Fruit fly (Drosophila melanogaster) whole organism, embryonic: ENCODE results near the gene tra.
A peak's percentile ranks its signal among the peaks of the same experiment; 100 is the strongest.

ENCODE experiments used
- BEAF-32 ChIP-seq: fragments of 200-800 bp; sonication (Bioruptor generic); optimal IDR thresholded peaks from 3 replicates; lab custom pipeline; 2017; ENCODE audit warnings: missing biosample characterization, missing genetic modification characterization, mild to moderate bottlenecking, moderate library complexity, missing genetic modification reagents
- Blimp-1 ChIP-seq: fragments of 200-800 bp; sonication (Bioruptor generic); optimal IDR thresholded peaks from 3 replicates; lab custom pipeline; 2018; ENCODE audit warnings: missing biosample characterization, missing genetic modification characterization, mild to moderate bottlenecking, moderate library complexity, missing genetic modification reagents
- CG10267 ChIP-seq: fragments of 200-800 bp; sonication (Bioruptor generic); optimal IDR thresholded peaks from 2 replicates; lab custom pipeline; 2018; ENCODE audit warnings: missing biosample characterization, mild to moderate bottlenecking, missing genetic modification characterization, moderate library complexity
- CG10979 ChIP-seq: fragments of 200-800 bp; sonication (Bioruptor generic); optimal IDR thresholded peaks from 2 replicates; lab custom pipeline; 2018; ENCODE audit warnings: missing biosample characterization, mild to moderate bottlenecking, missing genetic modification characterization, moderate library complexity
- CG12942 ChIP-seq: fragments of 200-800 bp; sonication (Bioruptor generic); optimal IDR thresholded peaks from 3 replicates; lab custom pipeline; 2016; ENCODE audit warnings: missing biosample characterization, missing genetic modification characterization
- CG13296 ChIP-seq: fragments of 200-800 bp; sonication (Bioruptor generic); optimal IDR thresholded peaks from 3 replicates; lab custom pipeline; 2018; ENCODE audit warnings: missing biosample characterization, mild to moderate bottlenecking, missing genetic modification characterization
- CG14014 ChIP-seq: fragments of 200-800 bp; sonication (Bioruptor generic); IDR thresholded peaks from 2 replicates; pipeline ENCODE4 v1.3.6; 2022; ENCODE audit warnings: missing biosample characterization, missing genetic modification characterization
- CG14441 ChIP-seq: fragments of 200-800 bp; sonication (Bioruptor generic); IDR thresholded peaks from 2 replicates; pipeline ENCODE4 v1.3.6; 2022; ENCODE audit warnings: missing biosample characterization, missing genetic modification characterization
- CG14710 ChIP-seq: fragments of 200-800 bp; sonication (Bioruptor generic); optimal IDR thresholded peaks from 3 replicates; lab custom pipeline; 2019; ENCODE audit warnings: missing biosample characterization, mild to moderate bottlenecking, missing genetic modification characterization, moderate library complexity
- CG15073 ChIP-seq: fragments of 200-800 bp; sonication (Bioruptor generic); optimal IDR thresholded peaks from 2 replicates; lab custom pipeline; 2016; ENCODE audit warnings: missing biosample characterization, missing genetic modification characterization
- CG16813 ChIP-seq: fragments of 200-800 bp; sonication (Bioruptor generic); IDR thresholded peaks from 3 replicates; pipeline ENCODE4 v1.3.6; 2022; ENCODE audit warnings: missing biosample characterization, missing genetic modification characterization; ENCODE audit not compliant: partially characterized antibody
- CG17361 ChIP-seq: fragments of 200-800 bp; sonication (Bioruptor generic); IDR thresholded peaks from 3 replicates; pipeline ENCODE4 v1.3.6; 2022; ENCODE audit warnings: missing biosample characterization, missing genetic modification characterization
- CG17612 ChIP-seq: fragments of 200-800 bp; sonication (Bioruptor generic); IDR thresholded peaks from 2 replicates; pipeline ENCODE4 v1.3.6; 2022; ENCODE audit warnings: missing biosample characterization, missing genetic modification characterization
- CG17802 ChIP-seq: fragments of 200-800 bp; sonication (Bioruptor generic); optimal IDR thresholded peaks from 2 replicates; lab custom pipeline; 2018; ENCODE audit warnings: missing biosample characterization, mild to moderate bottlenecking, missing genetic modification characterization, moderate library complexity
- CG17912 ChIP-seq: fragments of 200-800 bp; sonication (Bioruptor generic); optimal IDR thresholded peaks from 2 replicates; lab custom pipeline; 2018; ENCODE audit warnings: missing biosample characterization, mild to moderate bottlenecking, missing genetic modification characterization
- CG18599 ChIP-seq: fragments of 200-800 bp; sonication (Bioruptor generic); optimal IDR thresholded peaks from 3 replicates; lab custom pipeline; 2017; ENCODE audit warnings: missing biosample characterization, missing genetic modification characterization, mild to moderate bottlenecking, moderate library complexity, missing genetic modification reagents
- CG2120 ChIP-seq: fragments of 200-800 bp; sonication (Bioruptor generic); optimal IDR thresholded peaks from 3 replicates; lab custom pipeline; 2016; ENCODE audit warnings: missing biosample characterization, missing genetic modification characterization
- CG3407 ChIP-seq: fragments of 200-800 bp; sonication (Bioruptor generic); optimal IDR thresholded peaks from 2 replicates; lab custom pipeline; 2018; ENCODE audit warnings: missing biosample characterization, mild to moderate bottlenecking, missing genetic modification characterization
- CG34224 ChIP-seq: fragments of 200-800 bp; sonication (Bioruptor generic); IDR thresholded peaks from 3 replicates; pipeline ENCODE4 v1.3.6; 2022; ENCODE audit warnings: missing biosample characterization, missing genetic modification characterization; ENCODE audit not compliant: partially characterized antibody
- CG42726 ChIP-seq: fragments of 200-800 bp; sonication (Bioruptor generic); IDR thresholded peaks from 2 replicates; pipeline ENCODE4 v1.3.6; 2022; ENCODE audit warnings: missing biosample characterization, missing genetic modification characterization; ENCODE audit not compliant: partially characterized antibody
- CG4360 ChIP-seq: fragments of 200-800 bp; sonication (Bioruptor generic); IDR thresholded peaks from 2 replicates; pipeline ENCODE4 v1.3.6; 2022; ENCODE audit warnings: missing biosample characterization, missing genetic modification characterization
- CG4854 ChIP-seq: fragments of 200-800 bp; sonication (Bioruptor generic); optimal IDR thresholded peaks from 2 replicates; lab custom pipeline; 2016; ENCODE audit warnings: missing biosample characterization, missing genetic modification characterization, inconsistent platforms
- CG9817 ChIP-seq: fragments of 200-800 bp; sonication (Bioruptor generic); optimal IDR thresholded peaks from 2 replicates; lab custom pipeline; 2018; ENCODE audit warnings: missing biosample characterization, mild to moderate bottlenecking, missing genetic modification characterization, moderate library complexity
- CHES-1-like ChIP-seq: fragments of 200-800 bp; sonication (Bioruptor generic); optimal IDR thresholded peaks from 2 replicates; lab custom pipeline; 2016; ENCODE audit warnings: missing biosample characterization, missing genetic modification characterization
- Dref ChIP-seq: fragments of 200-800 bp; sonication (Bioruptor generic); IDR thresholded peaks from 2 replicates; pipeline ENCODE4 v1.3.6; 2022; ENCODE audit warnings: missing biosample characterization, missing genetic modification characterization
- HHEX ChIP-seq: fragments of 200-800 bp; sonication (Bioruptor generic); optimal IDR thresholded peaks from 3 replicates; lab custom pipeline; 2017; ENCODE audit warnings: missing biosample characterization, mild to moderate bottlenecking, missing genetic modification characterization, missing genetic modification reagents
- Mes4 ChIP-seq: fragments of 200-800 bp; sonication (Bioruptor generic); optimal IDR thresholded peaks from 2 replicates; lab custom pipeline; 2016; ENCODE audit warnings: missing biosample characterization, missing genetic modification characterization
- Myb ChIP-seq: fragments of 200-800 bp; sonication (Bioruptor generic); optimal IDR thresholded peaks from 2 replicates; lab custom pipeline; 2016; ENCODE audit warnings: missing biosample characterization, missing genetic modification characterization
- Neu2 ChIP-seq: fragments of 200-800 bp; sonication (Bioruptor generic); optimal IDR thresholded peaks from 3 replicates; lab custom pipeline; 2016; ENCODE audit warnings: missing biosample characterization, missing genetic modification characterization, borderline replicate concordance
- Oaz ChIP-seq: fragments of 200-800 bp; sonication (Bioruptor generic); IDR thresholded peaks from 2 replicates; pipeline ENCODE4 v1.3.6; 2022; ENCODE audit warnings: missing biosample characterization, missing genetic modification characterization
- Scr ChIP-seq: fragments of 200-800 bp; sonication (Bioruptor generic); IDR thresholded peaks from 2 replicates; pipeline ENCODE4 v1.3.6; 2022; ENCODE audit warnings: missing biosample characterization, missing genetic modification characterization; ENCODE audit not compliant: partially characterized antibody
- Vsx1 ChIP-seq: fragments of 200-800 bp; sonication (Bioruptor generic); optimal IDR thresholded peaks from 2 replicates; lab custom pipeline; 2017; ENCODE audit warnings: missing biosample characterization, mild to moderate bottlenecking, missing genetic modification characterization, missing genetic modification reagents
- Xrp1 ChIP-seq: fragments of 200-800 bp; sonication (Bioruptor generic); IDR thresholded peaks from 2 replicates; pipeline ENCODE4 v1.3.6; 2022; ENCODE audit warnings: missing biosample characterization, missing genetic modification characterization
- amos ChIP-seq: fragments of 200-800 bp; sonication (Bioruptor generic); IDR thresholded peaks from 2 replicates; pipeline ENCODE4 v1.3.6; 2022; ENCODE audit warnings: missing biosample characterization, missing genetic modification characterization; ENCODE audit not compliant: partially characterized antibody
- croc ChIP-seq: fragments of 200-800 bp; sonication (Bioruptor generic); conservative IDR thresholded peaks from 3 replicates; pipeline ENCODE4 v1.3.6; 2022; ENCODE audit warnings: missing biosample characterization, missing genetic modification characterization
- disco-r ChIP-seq: fragments of 200-800 bp; sonication (Bioruptor generic); optimal IDR thresholded peaks from 2 replicates; lab custom pipeline; 2016; ENCODE audit warnings: missing biosample characterization, missing genetic modification characterization
- dysf ChIP-seq: fragments of 200-800 bp; sonication (Bioruptor generic); IDR thresholded peaks from 3 replicates; pipeline ENCODE4 v1.3.6; 2022; ENCODE audit warnings: missing biosample characterization, missing genetic modification characterization
- fd102C ChIP-seq: fragments of 200-800 bp; sonication (Bioruptor generic); optimal IDR thresholded peaks from 2 replicates; lab custom pipeline; 2018; ENCODE audit warnings: missing biosample characterization, mild to moderate bottlenecking, missing genetic modification characterization, moderate library complexity
- fu2 ChIP-seq: fragments of 200-800 bp; sonication (Bioruptor generic); optimal IDR thresholded peaks from 2 replicates; lab custom pipeline; 2016; ENCODE audit warnings: missing biosample characterization, missing genetic modification characterization
- gem ChIP-seq: fragments of 200-800 bp; sonication (Bioruptor generic); optimal IDR thresholded peaks from 2 replicates; lab custom pipeline; 2019; ENCODE audit warnings: missing biosample characterization, mild to moderate bottlenecking, missing genetic modification characterization, moderate library complexity
- insv ChIP-seq, 2 experiments: fragments of 200-800 bp; sonication (Bioruptor generic); optimal IDR thresholded peaks; 3 replicates each; lab custom pipeline; 2016 to 2018; ENCODE audit warnings: missing biosample characterization in 2 of 2, missing genetic modification characterization in 2 of 2
- jigr1 ChIP-seq: fragments of 200-800 bp; sonication (Bioruptor generic); IDR thresholded peaks from 3 replicates; pipeline ENCODE4 v1.3.6; 2022; ENCODE audit warnings: missing biosample characterization, missing genetic modification characterization
- lmd ChIP-seq: fragments of 200-800 bp; sonication (Bioruptor generic); IDR thresholded peaks from 2 replicates; pipeline ENCODE4 v1.3.6; 2022; ENCODE audit warnings: missing biosample characterization, missing genetic modification characterization
- nerfin-1 ChIP-seq: fragments of 200-800 bp; sonication (Bioruptor generic); optimal IDR thresholded peaks from 3 replicates; lab custom pipeline; 2019; ENCODE audit warnings: missing biosample characterization, mild to moderate bottlenecking, missing genetic modification characterization, moderate library complexity
- ranshi ChIP-seq: fragments of 200-800 bp; sonication (Bioruptor generic); IDR thresholded peaks from 2 replicates; pipeline ENCODE4 v1.3.6; 2022; ENCODE audit warnings: missing biosample characterization, missing genetic modification characterization
- ro ChIP-seq: fragments of 200-800 bp; sonication (Bioruptor generic); IDR thresholded peaks from 2 replicates; pipeline ENCODE4 v1.3.6; 2022; ENCODE audit warnings: missing biosample characterization, missing genetic modification characterization
- sens ChIP-seq: fragments of 200-800 bp; sonication (Bioruptor generic); peaks from one replicate; lab custom pipeline; 2016; ENCODE audit warnings: missing biosample characterization, missing genetic modification characterization
- ssp ChIP-seq: fragments of 200-800 bp; sonication (Bioruptor generic); IDR thresholded peaks from 2 replicates; pipeline ENCODE4 v1.3.6; 2022; ENCODE audit warnings: missing biosample characterization, missing genetic modification characterization
- trem ChIP-seq: fragments of 200-800 bp; optimal IDR thresholded peaks from 3 replicates; lab custom pipeline; 2019; ENCODE audit warnings: missing biosample characterization, mild to moderate bottlenecking, missing genetic modification characterization, moderate library complexity
- unc-4 ChIP-seq: fragments of 200-800 bp; sonication (Bioruptor generic); IDR thresholded peaks from 2 replicates; pipeline ENCODE4 v1.3.6; 2022; ENCODE audit warnings: missing biosample characterization, missing genetic modification characterization; ENCODE audit not compliant: partially characterized antibody
- wor ChIP-seq: fragments of 200-800 bp; sonication (Bioruptor generic); IDR thresholded peaks from 2 replicates; pipeline ENCODE4 v1.3.6; 2022; ENCODE audit warnings: missing biosample characterization, missing genetic modification characterization

tra gene

dm6 chr3L:16580049-16580448, 10.8 kb downstream of the tra start, which contains the start of gene nxf2 (continued):
- no peak for TF ChIP-seq Blimp-1 (GFP tag; lab: Kevin White, UChicago)
- TF ChIP-seq ssp = no peak
- peak; percentile 55; the same call in 2 of the 3 replicates for TF ChIP-seq CG16813
- TF ChIP-seq Scr (GFP tag; lab: Robert Waterston, UW) = peak; percentile 66
- TF ChIP-seq insv (GFP tag; optimal IDR thresholded peaks at IDR 0.05; lab: Kevin White, UChicago) = no peak
- no peak for TF ChIP-seq jigr1
- TF ChIP-seq dysf = no peak
- peak; percentile 62 for TF ChIP-seq Neu2 (GFP tag; lab: Kevin White, UChicago)
- no peak for TF ChIP-seq fd102C
- TF ChIP-seq Dref (GFP tag; lab: Robert Waterston, UW) = peak; percentile 38; the same call in 1 of the 2 replicates
- TF ChIP-seq CG13296 (GFP tag; lab: Kevin White, UChicago) = no peak
- TF ChIP-seq CG17361 (GFP tag; lab: Robert Waterston, UW) = no peak
- no peak for TF ChIP-seq CG14441 (GFP tag; lab: Robert Waterston, UW)
- peak; percentile 54 for TF ChIP-seq unc-4 (GFP tag; lab: Robert Waterston, UW)
- no peak for TF ChIP-seq CG3407
- no peak for TF ChIP-seq CG17802 (tag; lab: Kevin White, UChicago)
- TF ChIP-seq CG9817 (tag; lab: Kevin White, UChicago) = no peak
- TF ChIP-seq Oaz = no peak
- TF ChIP-seq HHEX (GFP tag; lab: Kevin White, UChicago) = no peak
- no peak for TF ChIP-seq CG18599
- no peak for TF ChIP-seq ro
- peak; percentile 30; the same call in 1 of the 3 replicates for TF ChIP-seq CG34224
- TF ChIP-seq CG14014 (GFP tag; lab: Robert Waterston, UW) = no peak
- no peak for TF ChIP-seq CG17912 (GFP tag; lab: Kevin White, UChicago)
- TF ChIP-seq CG10267 = peak; percentile 76
- no peak for TF ChIP-seq CG42726
- no peak for TF ChIP-seq Vsx1 (GFP tag; lab: Kevin White, UChicago)
- TF ChIP-seq ranshi (GFP tag; lab: Robert Waterston, UW) = no peak
- 0 out of 2 replicates have a peak, but pooled peaks have one; percentile 25 for TF ChIP-seq Xrp1 (GFP tag; lab: Robert Waterston, UW)
- TF ChIP-seq croc (GFP tag; lab: Robert Waterston, UW) = no peak
- TF ChIP-seq nerfin-1 (tag; lab: Kevin White, UChicago) = peak; percentile 43
- no peak for TF ChIP-seq CG12942 (GFP tag; lab: Kevin White, UChicago)
- TF ChIP-seq fu2 (GFP tag; lab: Kevin White, UChicago) = no peak
- no peak for TF ChIP-seq Mes4
- peak; percentile 54 for TF ChIP-seq Myb (GFP tag; lab: Kevin White, UChicago)
- no peak for TF ChIP-seq gem
- peak; percentile 65 for TF ChIP-seq amos
- TF ChIP-seq sens = peak; percentile 83
- no peak for TF ChIP-seq wor (GFP tag; lab: Robert Waterston, UW)
- TF ChIP-seq lmd (GFP tag; lab: Robert Waterston, UW) = no peak
- TF ChIP-seq disco-r (GFP tag; lab: Kevin White, UChicago) = no peak
- TF ChIP-seq trem (tag; lab: Kevin White, UChicago) = peak; percentile 19
- TF ChIP-seq CG15073 = no peak
- peak; percentile 61 for TF ChIP-seq BEAF-32 (GFP tag; lab: Kevin White, UChicago)
- no peak for TF ChIP-seq CHES-1-like (GFP tag; lab: Kevin White, UChicago)
- no peak for TF ChIP-seq CG4854 (GFP tag; lab: Kevin White, UChicago)
- peak; percentile 12 for TF ChIP-seq CG14710 (tag; lab: Kevin White, UChicago)
- TF ChIP-seq CG4360 = no peak
- TF ChIP-seq CG17612 = no peak
- TF ChIP-seq CG2120 (GFP tag; lab: Kevin White, UChicago) = no peak
- no peak for TF ChIP-seq CG10979 (tag; lab: Kevin White, UChicago)
